Worm (Caenorhabditis elegans): Measurements from ENCODE around the gene T12D8.10.

ce11 chrIII:13652010-13652409 lies 9.9 kb upstream of the T12D8.10 start:
- no peak for TF ChIP-seq elt-3 (tag; optimal IDR thresholded peaks at IDR 0.05)
- no peak for TF ChIP-seq ztf-4 (tag; optimal IDR thresholded peaks at IDR 0.05)
- TF ChIP-seq ama-1 (optimal IDR thresholded peaks at IDR 0.05): no peak
- no peak for TF ChIP-seq jun-1 (tag; optimal IDR thresholded peaks at IDR 0.05)
- no peak for TF ChIP-seq egl-27 (tag; optimal IDR thresholded peaks at IDR 0.05)
- TF ChIP-seq ztf-11 (tag; optimal IDR thresholded peaks at IDR 0.05): no peak
- no peak for TF ChIP-seq nhr-25 (tag; optimal IDR thresholded peaks at IDR 0.05)
- TF ChIP-seq ZK546.5 (tag; optimal IDR thresholded peaks at IDR 0.05): no peak
- TF ChIP-seq snpc-4 (tag; optimal IDR thresholded peaks at IDR 0.05): no peak
